Worm (Caenorhabditis elegans) whole organism, L3 larva: ENCODE results near the gene Y71H2AM.6.

Source experiments
- fkh-10 ChIP-seq: sonication (generic microtip); optimal IDR thresholded peaks from 2 replicates; lab custom pipeline; 2017; ENCODE audit warnings: missing biosample characterization, missing genetic modification reagents, missing genetic modification characterization
- fkh-2 ChIP-seq: fragments of 150-350 bp; optimal IDR thresholded peaks from 2 replicates; lab custom pipeline; 2014; ENCODE audit warnings: missing biosample characterization, missing genetic modification reagents, missing genetic modification characterization
- mdl-1 ChIP-seq: fragments of 150-350 bp; optimal IDR thresholded peaks from 2 replicates; lab custom pipeline; 2014; ENCODE audit warnings: missing biosample characterization, missing genetic modification characterization
- nfya-1 ChIP-seq: sonication (generic microtip); optimal IDR thresholded peaks from 2 replicates; lab custom pipeline; 2017; ENCODE audit warnings: missing genetic modification characterization, mild to moderate bottlenecking, missing compliant biosample characterization, antibody characterized with exemption, moderate library complexity; ENCODE audit not compliant: insufficient read depth
- nhr-25 ChIP-seq: sonication (generic microtip); optimal IDR thresholded peaks from 2 replicates; lab custom pipeline; 2017; ENCODE audit warnings: missing biosample characterization, missing genetic modification characterization
- pha-4 ChIP-seq: fragments of 150-350 bp; optimal IDR thresholded peaks from 2 replicates; lab custom pipeline; 2014; ENCODE audit warnings: missing biosample characterization, missing genetic modification reagents, missing genetic modification characterization
- pqm-1 ChIP-seq: fragments of 150-350 bp; optimal IDR thresholded peaks from 2 replicates; lab custom pipeline; 2017; ENCODE audit warnings: missing biosample characterization, missing genetic modification characterization, inconsistent platforms

DNA sequence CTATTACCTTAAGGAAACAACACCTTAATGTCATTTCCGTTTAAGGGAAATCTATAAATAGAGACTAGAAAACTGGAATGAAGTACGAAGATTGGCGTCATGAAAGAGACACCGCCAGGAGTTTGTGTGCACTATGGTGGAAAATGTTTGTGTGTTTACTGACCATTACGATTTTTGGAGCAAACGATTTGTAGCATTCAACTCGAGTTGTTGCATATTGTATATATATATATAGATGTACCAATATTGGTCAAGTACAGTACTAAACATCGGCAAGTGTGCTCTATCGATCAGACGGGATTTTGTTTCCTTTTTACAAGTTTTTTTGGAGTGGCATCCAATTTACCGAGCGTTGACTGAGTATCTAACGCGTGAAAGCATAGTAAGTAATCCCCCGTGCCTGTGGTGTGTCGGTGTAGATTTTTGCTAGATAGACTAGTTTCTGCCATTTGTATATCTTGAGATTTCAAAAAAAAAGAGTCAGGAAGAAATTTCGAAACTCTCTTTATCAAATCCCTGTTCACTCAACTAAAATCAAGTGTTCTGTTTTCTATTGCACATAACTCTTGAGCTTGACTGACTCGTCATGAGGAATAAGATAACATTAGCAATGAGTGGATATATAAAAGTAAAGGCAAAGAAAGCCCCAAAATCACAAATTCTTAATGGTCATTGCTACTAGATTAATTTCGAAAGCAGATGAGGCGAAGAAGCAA lies 21.1 kb downstream of the Y71H2AM.6 start, which contains the start of the genes twk-45 and Y71H2AM.25:
- TF ChIP-seq pha-4 (tag; lab: Kevin White, UChicago) (no peak), nhr-25 (no peak), fkh-2 (tag; lab: Kevin White, UChicago) (no peak), pqm-1 (tag; lab: Kevin White, UChicago) (no peak), nfya-1 (tag; lab: Kevin White, UChicago) (no peak), fkh-10 (GFP tag; lab: Kevin White, UChicago) (no peak), mdl-1 (tag; lab: Kevin White, UChicago) (no peak)
